Worm (Caenorhabditis elegans): ENCODE measurements around the gene nhr-121.
A peak's percentile ranks its signal among the peaks of the same experiment; 100 is the strongest.
"Not testable (repeated sequence)": the region's sequence is repeated elsewhere in the genome, so short reads cannot be mapped to it uniquely, and the experiment has no call there.

DNA sequence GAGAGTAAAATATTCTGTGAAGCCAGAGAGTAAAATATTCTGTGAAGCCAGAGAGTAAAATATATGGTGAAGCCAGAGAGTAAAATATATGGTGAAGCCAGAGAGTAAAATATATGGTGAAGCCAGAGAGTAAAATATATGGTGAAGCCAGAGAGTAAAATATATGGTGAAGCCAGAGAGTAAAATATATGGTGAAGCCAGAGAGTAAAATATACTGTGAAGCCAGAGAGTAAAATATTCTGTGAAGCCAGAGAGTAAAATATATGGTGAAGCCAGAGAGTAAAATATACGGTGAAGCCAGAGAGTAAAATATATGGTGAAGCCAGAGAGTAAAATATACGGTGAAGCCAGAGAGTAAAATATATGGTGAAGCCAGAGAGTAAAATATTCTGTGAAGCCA is 44.7 kb upstream of the nhr-121 start:
- not testable (repeated sequence) for TF ChIP-seq nhr-27 (tag; optimal IDR thresholded peaks at IDR 0.05); pha-4 (tag; optimal IDR thresholded peaks at IDR 0.05); gei-17 (GFP tag; optimal IDR thresholded peaks at IDR 0.05); lsy-27 (tag; optimal IDR thresholded peaks at IDR 0.05; ENCODE audit: borderline replicate concordance, insufficient read depth); ceh-79 (tag; optimal IDR thresholded peaks at IDR 0.05); tbx-9 (tag; optimal IDR thresholded peaks at IDR 0.05; ENCODE audit: borderline replicate concordance); cebp-1 (GFP tag; IDR thresholded peaks at IDR 0.05); cebp-1 (tag; optimal IDR thresholded peaks at IDR 0.05); ztf-26 (tag; optimal IDR thresholded peaks at IDR 0.05); fkh-3 (tag; optimal IDR thresholded peaks at IDR 0.05); lin-54 (GFP tag; optimal IDR thresholded peaks at IDR 0.05); tbp1 (GFP tag; optimal IDR thresholded peaks at IDR 0.05)
- TF ChIP-seq B0019.2 (GFP tag; conservative IDR thresholded peaks at IDR 0.05) (0 out of 2 replicates have a peak, but pooled peaks have one; percentile 37), ceh-91 (GFP tag; IDR thresholded peaks at IDR 0.05) (peak; percentile 65; the same call in 1 of the 2 replicates)

All from whole organism, young adult.